Fruit fly (Drosophila melanogaster): Measurements from ENCODE around the gene CG9853.

Gene CG9853

DNA sequence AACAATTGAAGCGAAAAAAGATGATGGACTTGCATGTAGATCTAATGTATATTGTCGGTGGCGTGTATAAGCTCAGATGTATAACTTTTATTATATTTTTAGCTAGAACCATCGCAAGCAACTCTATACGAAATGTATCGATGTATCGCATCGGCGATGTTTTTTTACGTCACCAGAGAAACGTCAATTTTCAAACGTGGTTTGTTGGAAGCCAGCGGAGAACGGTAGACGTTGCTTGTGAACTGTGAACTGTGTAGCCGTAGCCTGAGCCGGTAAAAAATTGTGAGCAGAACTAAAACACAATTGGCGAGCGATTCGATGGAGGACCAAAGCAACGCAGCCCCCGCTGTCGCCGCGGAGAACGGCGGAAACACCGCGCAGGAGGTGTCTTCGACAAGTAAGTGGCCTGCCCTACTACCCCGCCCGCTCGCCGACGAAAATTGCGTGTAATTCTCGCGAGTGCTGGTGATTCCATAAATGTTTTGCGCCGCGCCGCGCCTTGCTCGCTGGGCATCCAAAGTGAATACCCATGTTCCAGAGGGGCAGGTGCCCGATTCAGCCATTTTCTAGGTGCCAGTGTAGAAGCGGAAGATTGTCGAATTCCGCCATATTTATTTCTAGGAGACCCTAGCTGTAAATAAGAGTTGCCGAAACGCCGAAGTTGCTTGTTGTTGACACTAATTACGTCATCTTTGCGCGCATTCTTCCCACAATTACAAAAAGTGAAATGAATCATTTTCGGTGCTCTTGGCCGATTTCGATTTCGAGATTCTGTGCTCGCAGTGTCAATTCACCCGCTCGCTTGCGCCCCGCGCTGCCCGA lies 1.3 kb upstream of the CG9853 start, which contains the start of gene lost (continued):
- TF ChIP-seq cas (GFP tag; IDR thresholded peaks at IDR 0.05) (no peak), lab (GFP tag; optimal IDR thresholded peaks at IDR 0.05) (peak; percentile 65), ham (GFP tag; IDR thresholded peaks at IDR 0.05) (no peak), E2f1 (GFP tag; IDR thresholded peaks at IDR 0.05) (no peak), Hey (tag; optimal IDR thresholded peaks at IDR 0.05) (no peak), Hr51 (GFP tag; optimal IDR thresholded peaks at IDR 0.05) (no peak), CG2875 (GFP tag; optimal IDR thresholded peaks at IDR 0.05) (no peak), CG17361 (GFP tag; IDR thresholded peaks at IDR 0.05) (peak; percentile 35; the same call in 1 of the 3 replicates), CG1832 (GFP tag; optimal IDR thresholded peaks at IDR 0.05) (no peak), Fer1 (GFP tag; optimal IDR thresholded peaks at IDR 0.05) (peak; percentile 34), bowl (GFP tag; IDR thresholded peaks at IDR 0.05) (no peak), CG6765 (GFP tag; optimal IDR thresholded peaks at IDR 0.05) (no peak), Eip74EF (GFP tag; optimal IDR thresholded peaks at IDR 0.05) (no peak), pfk (GFP tag; optimal IDR thresholded peaks at IDR 0.05) (peak; percentile 19), CG18011 (GFP tag; optimal IDR thresholded peaks at IDR 0.05) (peak; percentile 94), CG12236 (GFP tag; optimal IDR thresholded peaks at IDR 0.05) (no peak), CG13624 (GFP tag; optimal IDR thresholded peaks at IDR 0.05) (no peak), Vsx1 (GFP tag; optimal IDR thresholded peaks at IDR 0.05) (peak; percentile 34), Nf-YC (tag; optimal IDR thresholded peaks at IDR 0.05) (peak; percentile 34), Xrp1 (GFP tag; IDR thresholded peaks at IDR 0.05) (no peak), CG9797 (GFP tag; optimal IDR thresholded peaks at IDR 0.05) (peak; percentile 44), kah (GFP tag; optimal IDR thresholded peaks at IDR 0.05) (no peak), Lpt (GFP tag; optimal IDR thresholded peaks at IDR 0.05) (no peak), YL-1 (GFP tag; optimal IDR thresholded peaks at IDR 0.05) (peak; percentile 50), odd (GFP tag; optimal IDR thresholded peaks at IDR 0.05) (no peak), phol (tag; optimal IDR thresholded peaks at IDR 0.05) (peak; percentile 86), E2f2 (GFP tag; IDR thresholded peaks at IDR 0.05) (peak; percentile 72), Xbp1 (GFP tag; optimal IDR thresholded peaks at IDR 0.05) (peak; percentile 13), HmgZ (tag; optimal IDR thresholded peaks at IDR 0.05) (peak; percentile 70), CG14441 (GFP tag; IDR thresholded peaks at IDR 0.05) (0 out of 2 replicates have a peak, but pooled peaks have one; percentile 8), CkIIα-i1 (GFP tag; IDR thresholded peaks at IDR 0.05) (no peak), fd102C (GFP tag; optimal IDR thresholded peaks at IDR 0.05) (no peak), CG12744 (GFP tag; optimal IDR thresholded peaks at IDR 0.05) (no peak), fu2 (GFP tag; optimal IDR thresholded peaks at IDR 0.05) (peak; percentile 22), NFAT (GFP tag; IDR thresholded peaks at IDR 0.05) (peak; percentile 75), CG4328 (GFP tag; optimal IDR thresholded peaks at IDR 0.05) (no peak), Dp (GFP tag; optimal IDR thresholded peaks at IDR 0.05) (peak; percentile 62), Taf1 (GFP tag; IDR thresholded peaks at IDR 0.05) (no peak), CG4730 (GFP tag; IDR thresholded peaks at IDR 0.05) (no peak), nom (GFP tag; optimal IDR thresholded peaks at IDR 0.05) (peak; percentile 24), otp (GFP tag; IDR thresholded peaks at IDR 0.05) (peak; percentile 43; the same call in 1 of the 3 replicates), Atf-2 (GFP tag; optimal IDR thresholded peaks at IDR 0.05) (no peak), CG12155 (GFP tag; optimal IDR thresholded peaks at IDR 0.05) (peak; percentile 27), CG34422 (GFP tag; IDR thresholded peaks at IDR 0.05) (peak; percentile 52; the same call in 2 of the 3 replicates), CG7745 (tag; optimal IDR thresholded peaks at IDR 0.05) (no peak), trh (GFP tag; optimal IDR thresholded peaks at IDR 0.05) (no peak), onecut (GFP tag; IDR thresholded peaks at IDR 0.05) (no peak), CG14014 (GFP tag; IDR thresholded peaks at IDR 0.05) (no peak), Dfd (GFP tag; optimal IDR thresholded peaks at IDR 0.05) (no peak)

Data from whole organism, embryonic.